Fruit fly (Drosophila melanogaster) whole organism, prepupa: ENCODE results near the gene CycA.

Experiments used
- CG10631 ChIP-seq: fragments of 200-800 bp; sonication (Bioruptor generic); optimal IDR thresholded peaks from 2 replicates; lab custom pipeline; 2016; ENCODE audit warnings: missing biosample characterization, missing genetic modification characterization
- CG11762 ChIP-seq: fragments of 200-800 bp; sonication (Bioruptor generic); optimal IDR thresholded peaks from 3 replicates; lab custom pipeline; 2016; ENCODE audit warnings: missing biosample characterization, missing genetic modification characterization; ENCODE audit not compliant: insufficient read depth
- CG6163 ChIP-seq: fragments of 200-800 bp; sonication (Bioruptor generic); IDR thresholded peaks from 3 replicates; pipeline ENCODE4 v1.3.6; 2022; ENCODE audit warnings: missing biosample characterization, missing genetic modification characterization
- Gug ChIP-seq: fragments of 200-800 bp; sonication (Bioruptor generic); IDR thresholded peaks from 2 replicates; pipeline ENCODE4 v1.3.6; 2022; ENCODE audit warnings: missing biosample characterization, missing genetic modification characterization
- dac ChIP-seq: fragments of 200-800 bp; sonication (Bioruptor generic); optimal IDR thresholded peaks from 2 replicates; lab custom pipeline; 2017; ENCODE audit warnings: missing biosample characterization, mild to moderate bottlenecking, missing genetic modification characterization
- dsx ChIP-seq: fragments of 200-800 bp; optimal IDR thresholded peaks from 3 replicates; lab custom pipeline; 2019; ENCODE audit warnings: missing biosample characterization, mild to moderate bottlenecking, missing genetic modification characterization, moderate library complexity; ENCODE audit not compliant: poor library complexity, severe bottlenecking

DNA sequence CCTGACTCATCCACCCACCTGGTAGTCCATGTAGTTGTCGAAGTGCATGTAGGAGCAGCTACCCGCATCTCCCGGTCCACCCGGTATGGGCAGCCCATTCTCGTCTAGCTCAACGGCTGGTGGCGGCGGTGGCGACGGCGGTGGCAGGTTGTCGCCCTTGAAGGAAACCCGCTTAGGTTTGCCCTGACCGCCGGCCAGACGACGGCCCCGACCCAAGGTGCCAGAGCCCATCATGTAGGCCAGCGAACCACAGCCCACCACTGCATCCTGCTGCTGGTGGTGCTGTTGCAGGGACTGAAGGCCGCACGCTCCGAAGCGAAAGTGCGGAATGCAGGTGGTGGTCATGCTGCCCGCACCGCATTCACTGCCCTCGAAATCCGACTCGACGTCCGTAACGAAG lies 28.9 kb upstream of the CycA start:
- TF ChIP-seq CG11762 (GFP tag; lab: Kevin White, UChicago) (no peak), dac (no peak), dsx (no peak), CG10631 (GFP tag; lab: Kevin White, UChicago) (no peak), CG6163 (GFP tag; lab: Robert Waterston, UW) (no peak), Gug (GFP tag; lab: Robert Waterston, UW) (no peak)
